Worm (Caenorhabditis elegans) whole organism, young adult: ENCODE measurements around the gene clec-123.

Experiments
- Y53G8AR.9 ChIP-seq: fragments of 200-800 bp; sonication (Bioruptor generic); conservative IDR thresholded peaks from 2 replicates; pipeline ENCODE4 v1.3.6; 2022; ENCODE audit warnings: missing genetic modification reagents, missing genetic modification characterization, missing compliant biosample characterization
- dpl-1 ChIP-seq: fragments of 150-350 bp; optimal IDR thresholded peaks from 2 replicates; lab custom pipeline; 2014; ENCODE audit warnings: missing biosample characterization, missing genetic modification reagents, missing genetic modification characterization
- fkh-3 ChIP-seq: sonication (generic microtip); optimal IDR thresholded peaks from 2 replicates; lab custom pipeline; 2016; ENCODE audit warnings: mild to moderate bottlenecking, missing genetic modification characterization, missing compliant biosample characterization
- repo-1 ChIP-seq: sonication (generic microtip); optimal IDR thresholded peaks from 2 replicates; lab custom pipeline; 2017; ENCODE audit warnings: mild to moderate bottlenecking, missing genetic modification characterization, missing compliant biosample characterization

DNA sequence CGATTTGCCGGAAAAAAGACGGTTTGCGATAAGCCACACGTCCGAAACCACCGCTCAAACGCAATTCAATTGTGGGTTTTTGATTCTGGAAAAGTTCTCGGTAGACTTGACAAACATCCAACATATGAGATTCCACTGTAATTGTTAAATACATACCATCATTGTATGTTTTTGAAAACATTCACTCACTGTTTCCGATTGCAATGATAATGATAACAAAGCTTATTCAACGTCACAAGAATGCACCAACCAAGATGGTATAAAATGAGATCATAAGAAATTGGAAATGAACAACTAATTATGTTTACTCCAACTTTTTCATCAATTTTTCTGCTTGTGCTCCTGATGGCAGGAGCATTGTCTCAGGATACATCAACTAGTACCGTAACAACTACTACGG, 8.3 kb upstream of the clec-123 start, which contains the start of gene clec-122:
- TF ChIP-seq repo-1 (tag; lab: Kevin White, UChicago) (no peak), Y53G8AR.9 (no peak), fkh-3 (no peak), dpl-1 (GFP tag; lab: Kevin White, UChicago) (no peak)
